Worm (Caenorhabditis elegans): ENCODE results near the gene picc-1.
"Not testable (repeated sequence)": the region's sequence is repeated elsewhere in the genome, so short reads cannot be mapped to it uniquely, and the experiment has no call there.

Gene picc-1

ce11 chrV:6036547-6036946 lies 17.8 kb downstream of the picc-1 start:
- no peak for TF ChIP-seq B0310.2 (tag; optimal IDR thresholded peaks at IDR 0.05)
- no peak for TF ChIP-seq scrt-1 (GFP tag; IDR thresholded peaks at IDR 0.05)
- no peak for TF ChIP-seq ama-1 (optimal IDR thresholded peaks at IDR 0.05)
- no peak for TF ChIP-seq pes-1 (GFP tag; IDR thresholded peaks at IDR 0.05)
- TF ChIP-seq ets-7 (tag; optimal IDR thresholded peaks at IDR 0.05): no peak
- no peak for TF ChIP-seq sea-1 (GFP tag; conservative IDR thresholded peaks at IDR 0.05)
- no peak for TF ChIP-seq aly-1 (tag; optimal IDR thresholded peaks at IDR 0.05)
- TF ChIP-seq hnd-1 (tag; optimal IDR thresholded peaks at IDR 0.05): no peak
- TF ChIP-seq ceh-13 (GFP tag; optimal IDR thresholded peaks at IDR 0.05): no peak
- TF ChIP-seq ceh-36 (tag; optimal IDR thresholded peaks at IDR 0.05): no peak
- TF ChIP-seq tbx-37 (GFP tag; conservative IDR thresholded peaks at IDR 0.05): no peak
- TF ChIP-seq hmbx-1 (tag; optimal IDR thresholded peaks at IDR 0.05): no peak
- TF ChIP-seq flt-1 (GFP tag; IDR thresholded peaks at IDR 0.05): no peak
- no peak for TF ChIP-seq F13C5.2 (tag; optimal IDR thresholded peaks at IDR 0.05)
- TF ChIP-seq tbx-11 (GFP tag; IDR thresholded peaks at IDR 0.05): no peak
- no peak for TF ChIP-seq tra-4 (tag; optimal IDR thresholded peaks at IDR 0.05)
- no peak for TF ChIP-seq hmg-4 (GFP tag; optimal IDR thresholded peaks at IDR 0.05)

ce11 chrV:6038405-6039151 lies 19.8 kb downstream of the picc-1 start, which contains the start of gene F29G9.1:
Gene F29G9.1 (plus strand): TSS chrV:6039101.
- TF ChIP-seq ama-1 (optimal IDR thresholded peaks at IDR 0.05); hmbx-1 (tag; optimal IDR thresholded peaks at IDR 0.05); B0310.2 (tag; optimal IDR thresholded peaks at IDR 0.05): not testable (repeated sequence)

- TF ChIP-seq aly-1 (tag; optimal IDR thresholded peaks at IDR 0.05) (no peak), hmg-4 (GFP tag; optimal IDR thresholded peaks at IDR 0.05) (no peak), pes-1 (GFP tag; IDR thresholded peaks at IDR 0.05) (no peak), hmbx-1 (tag; optimal IDR thresholded peaks at IDR 0.05) (no peak), tbx-37 (GFP tag; conservative IDR thresholded peaks at IDR 0.05) (no peak), hnd-1 (tag; optimal IDR thresholded peaks at IDR 0.05) (no peak), F13C5.2 (tag; optimal IDR thresholded peaks at IDR 0.05) (no peak), sea-1 (GFP tag; conservative IDR thresholded peaks at IDR 0.05) (no peak), tra-4 (tag; optimal IDR thresholded peaks at IDR 0.05) (no peak), scrt-1 (GFP tag; IDR thresholded peaks at IDR 0.05) (no peak), ets-7 (tag; optimal IDR thresholded peaks at IDR 0.05) (no peak), ama-1 (optimal IDR thresholded peaks at IDR 0.05) (no peak), ceh-36 (tag; optimal IDR thresholded peaks at IDR 0.05) (no peak), ceh-13 (GFP tag; optimal IDR thresholded peaks at IDR 0.05) (no peak), B0310.2 (tag; optimal IDR thresholded peaks at IDR 0.05) (no peak), flt-1 (GFP tag; IDR thresholded peaks at IDR 0.05) (no peak), tbx-11 (GFP tag; IDR thresholded peaks at IDR 0.05) (no peak)
Measured at ce11 chrV:6041375-6041774, 22.6 kb downstream of the picc-1 start, which contains the start of gene R01B10.2. Gene R01B10.2 (minus strand): TSS chrV:6041475.

- TF ChIP-seq B0310.2 (tag; optimal IDR thresholded peaks at IDR 0.05): no peak
- no peak for TF ChIP-seq ama-1 (optimal IDR thresholded peaks at IDR 0.05)
- peak; percentile 56 for TF ChIP-seq F13C5.2 (tag; optimal IDR thresholded peaks at IDR 0.05)
Measured at ce11 chrV:6043275-6044271, 24.8 kb downstream of the picc-1 start, which contains the start of gene cpi-2. Gene cpi-2 (plus strand): TSS chrV:6044062.

DNA sequence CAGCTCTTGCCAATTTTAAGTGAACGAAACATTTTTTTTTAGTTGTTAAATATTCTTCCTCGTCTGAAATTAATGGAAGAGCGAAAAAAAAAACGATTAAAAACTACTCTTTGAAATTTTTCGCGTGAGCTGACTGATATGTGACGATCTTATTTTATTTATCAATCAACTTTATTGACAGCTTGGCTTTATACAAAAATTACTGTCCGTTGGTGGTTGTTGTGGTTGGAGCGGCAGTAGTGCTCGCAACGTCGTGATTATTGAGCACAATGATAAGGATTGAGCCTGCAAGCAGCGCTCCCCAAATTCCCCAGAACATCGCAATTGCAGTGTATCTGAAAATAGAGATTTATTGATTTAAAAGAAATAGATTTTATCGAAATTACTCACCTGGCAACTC lies 25.7 kb downstream of the picc-1 start:
- TF ChIP-seq aly-1 (tag; optimal IDR thresholded peaks at IDR 0.05) (no peak), ets-7 (tag; optimal IDR thresholded peaks at IDR 0.05) (no peak), B0310.2 (tag; optimal IDR thresholded peaks at IDR 0.05) (no peak), tra-4 (tag; optimal IDR thresholded peaks at IDR 0.05) (no peak), scrt-1 (GFP tag; IDR thresholded peaks at IDR 0.05) (no peak)

ce11 chrV:6044853-6045594 lies 26.2 kb downstream of the picc-1 start, which contains the start of gene R01B10.3:
Gene R01B10.3 (minus strand): TSS chrV:6045129.
- TF ChIP-seq tra-4 (tag; optimal IDR thresholded peaks at IDR 0.05) (no peak), sea-1 (GFP tag; conservative IDR thresholded peaks at IDR 0.05) (peak; percentile 59; the same call in 1 of the 2 replicates)

ce11 chrV:6047818-6048217 lies 29.0 kb downstream of the picc-1 start, which contains the start of gene pgap-3:
Gene pgap-3 (minus strand): TSS chrV:6047918.
- TF ChIP-seq ceh-36 (tag; optimal IDR thresholded peaks at IDR 0.05): no peak
- TF ChIP-seq pes-1 (GFP tag; IDR thresholded peaks at IDR 0.05): no peak
- TF ChIP-seq sea-1 (GFP tag; conservative IDR thresholded peaks at IDR 0.05): no peak
- no peak for TF ChIP-seq F13C5.2 (tag; optimal IDR thresholded peaks at IDR 0.05)
- TF ChIP-seq hmg-4 (GFP tag; optimal IDR thresholded peaks at IDR 0.05): no peak
- TF ChIP-seq ets-7 (tag; optimal IDR thresholded peaks at IDR 0.05): no peak
- TF ChIP-seq hmbx-1 (tag; optimal IDR thresholded peaks at IDR 0.05): no peak
- no peak for TF ChIP-seq tbx-37 (GFP tag; conservative IDR thresholded peaks at IDR 0.05)
- TF ChIP-seq flt-1 (GFP tag; IDR thresholded peaks at IDR 0.05): no peak
- no peak for TF ChIP-seq ama-1 (optimal IDR thresholded peaks at IDR 0.05)

Data from whole organism, early embryonic.